Fruit fly (Drosophila melanogaster) whole organism, wandering third instar larva: Measurements from ENCODE around the gene Chro.

Experiments used
- Abd-B ChIP-seq: fragments of >200 bp; optimal IDR thresholded peaks from 2 replicates; lab custom pipeline; 2017; ENCODE audit warnings: missing biosample characterization, missing genetic modification characterization
- CG32264 ChIP-seq: fragments of 200-800 bp; sonication (Bioruptor generic); optimal IDR thresholded peaks from 2 replicates; lab custom pipeline; 2016; ENCODE audit warnings: missing biosample characterization, missing genetic modification characterization
- CG9705 ChIP-seq: fragments of 200-800 bp; sonication (Bioruptor generic); optimal IDR thresholded peaks from 2 replicates; lab custom pipeline; 2018; ENCODE audit warnings: missing biosample characterization, mild to moderate bottlenecking, missing genetic modification characterization
- CrebA ChIP-seq: fragments of 200-800 bp; sonication (Bioruptor generic); optimal IDR thresholded peaks from 2 replicates; lab custom pipeline; 2016; ENCODE audit warnings: missing biosample characterization, mild to moderate bottlenecking, missing genetic modification characterization, borderline replicate concordance
- Dfd ChIP-seq: fragments of >200 bp; optimal IDR thresholded peaks from 2 replicates; lab custom pipeline; 2017; ENCODE audit warnings: missing biosample characterization, missing genetic modification characterization
- Dif ChIP-seq: fragments of 200-275, 200-300 bp; sonication (Bioruptor generic); optimal IDR thresholded peaks from 2 replicates; lab custom pipeline; 2018; ENCODE audit warnings: missing biosample characterization, missing genetic modification characterization; ENCODE audit not compliant: partially characterized antibody
- GATAd ChIP-seq: sonication (Bioruptor generic); optimal IDR thresholded peaks from 2 replicates; lab custom pipeline; 2016; ENCODE audit warnings: missing biosample characterization, missing genetic modification characterization
- HLH106 ChIP-seq: fragments of 200-800 bp; optimal IDR thresholded peaks from 3 replicates; lab custom pipeline; 2019; ENCODE audit warnings: missing biosample characterization, mild to moderate bottlenecking, missing genetic modification characterization, moderate library complexity
- Hnf4 ChIP-seq: fragments of 200-800 bp; sonication (Bioruptor generic); optimal IDR thresholded peaks from 2 replicates; lab custom pipeline; 2016; ENCODE audit warnings: missing biosample characterization, mild to moderate bottlenecking, missing genetic modification characterization
- Hr78 ChIP-seq: fragments of >200 bp; optimal IDR thresholded peaks from 2 replicates; lab custom pipeline; 2017; ENCODE audit warnings: missing biosample characterization, missing genetic modification characterization
- Hr83 ChIP-seq: fragments of 200-300 bp; sonication (Bioruptor generic); optimal IDR thresholded peaks from 2 replicates; lab custom pipeline; 2016; ENCODE audit warnings: missing biosample characterization, mild to moderate bottlenecking, missing genetic modification characterization, moderate library complexity; ENCODE audit not compliant: poor library complexity, severe bottlenecking
- Jra ChIP-seq: sonication (Bioruptor generic); optimal IDR thresholded peaks from 2 replicates; lab custom pipeline; 2016; ENCODE audit warnings: missing biosample characterization, missing genetic modification characterization
- Mio ChIP-seq: sonication (Bioruptor generic); optimal IDR thresholded peaks from 2 replicates; lab custom pipeline; 2016; ENCODE audit warnings: missing biosample characterization, missing genetic modification characterization
- Myc ChIP-seq: fragments of >200 bp; optimal IDR thresholded peaks from 2 replicates; lab custom pipeline; 2017
- N ChIP-seq: fragments of >200 bp; optimal IDR thresholded peaks from 2 replicates; lab custom pipeline; 2018; ENCODE audit warnings: missing biosample characterization, missing external identifiers, missing genetic modification characterization
- OdsH ChIP-seq: fragments of 200-800 bp; sonication (Bioruptor generic); optimal IDR thresholded peaks from 2 replicates; lab custom pipeline; 2016; ENCODE audit warnings: missing biosample characterization, mild to moderate bottlenecking, missing genetic modification characterization
- Rel ChIP-seq, 2 experiments: fragments of 200-800 bp; sonication (Bioruptor generic) in 1 of 2; optimal IDR thresholded peaks; 2 replicates in 1 of 2; 3 replicates in 1 of 2; lab custom pipeline; 2016 to 2019; ENCODE audit warnings: mild to moderate bottlenecking in 2 of 2, missing biosample characterization in 2 of 2, missing genetic modification characterization in 2 of 2, moderate library complexity in 1 of 2
- Sp1 ChIP-seq: fragments of 200-800 bp; sonication (Bioruptor generic); optimal IDR thresholded peaks from 3 replicates; lab custom pipeline; 2019; ENCODE audit warnings: missing biosample characterization, mild to moderate bottlenecking, missing genetic modification characterization, moderate library complexity
- Vsx2 ChIP-seq: fragments of 200-300, 225-300 bp; sonication (Bioruptor generic); optimal IDR thresholded peaks from 2 replicates; lab custom pipeline; 2018; ENCODE audit warnings: missing biosample characterization, missing genetic modification characterization; ENCODE audit not compliant: partially characterized antibody
- br ChIP-seq: fragments of 200-800 bp; sonication (Bioruptor generic); optimal IDR thresholded peaks from 2 replicates; lab custom pipeline; 2016; ENCODE audit warnings: missing biosample characterization, missing genetic modification characterization
- brk ChIP-seq: fragments of 200-800 bp; sonication (Bioruptor generic); optimal IDR thresholded peaks from 2 replicates; lab custom pipeline; 2016; ENCODE audit warnings: missing biosample characterization, mild to moderate bottlenecking, missing genetic modification characterization
- dl ChIP-seq, 2 experiments: fragments of 175-275, 200-275 bp in 1 of 2; fragments of 200-275 bp in 1 of 2; sonication (Bioruptor generic); optimal IDR thresholded peaks; lab custom pipeline; 2018; ENCODE audit warnings: mild to moderate bottlenecking in 2 of 2, missing biosample characterization in 2 of 2, missing genetic modification characterization in 2 of 2, moderate library complexity in 2 of 2; ENCODE audit not compliant: partially characterized antibody in 2 of 2, insufficient read depth in 1 of 2
- dmrt93B ChIP-seq: fragments of 200-800 bp; sonication (Bioruptor generic); optimal IDR thresholded peaks from 2 replicates; lab custom pipeline; 2018; ENCODE audit warnings: missing biosample characterization, mild to moderate bottlenecking, missing genetic modification characterization
- dsf ChIP-seq: sonication (Bioruptor generic); optimal IDR thresholded peaks from 2 replicates; lab custom pipeline; 2016; ENCODE audit warnings: missing biosample characterization, missing genetic modification characterization, borderline replicate concordance
- ey ChIP-seq: fragments of 200-800 bp; sonication (Bioruptor generic); optimal IDR thresholded peaks from 2 replicates; lab custom pipeline; 2016; ENCODE audit warnings: missing biosample characterization, missing genetic modification characterization
- foxo ChIP-seq, 2 experiments: fragments of 200-800 bp; sonication (Bioruptor generic); optimal IDR thresholded peaks; 2 replicates in 1 of 2; 3 replicates in 1 of 2; lab custom pipeline; 2016 to 2017; ENCODE audit warnings: missing biosample characterization in 2 of 2, missing genetic modification characterization in 2 of 2
- fru ChIP-seq: fragments of 200-800 bp; sonication (Bioruptor generic); optimal IDR thresholded peaks from 3 replicates; lab custom pipeline; 2016; ENCODE audit warnings: missing biosample characterization, mild to moderate bottlenecking, missing genetic modification characterization
- h ChIP-seq: fragments of 200-800 bp; sonication (Bioruptor generic); optimal IDR thresholded peaks from 3 replicates; lab custom pipeline; 2016; ENCODE audit warnings: missing biosample characterization, mild to moderate bottlenecking, missing genetic modification characterization
- jim ChIP-seq: fragments of 175-275, 200-325 bp; sonication (Bioruptor generic); optimal IDR thresholded peaks from 2 replicates; lab custom pipeline; 2016; ENCODE audit warnings: missing biosample characterization, mild to moderate bottlenecking, missing genetic modification characterization
- lola ChIP-seq: fragments of >200 bp; optimal IDR thresholded peaks from 2 replicates; lab custom pipeline; 2017; ENCODE audit warnings: missing biosample characterization, missing genetic modification characterization
- pan ChIP-seq: fragments of >200 bp; optimal IDR thresholded peaks from 2 replicates; lab custom pipeline; 2017
- psq ChIP-seq: fragments of 200-800 bp; sonication (Bioruptor generic); optimal IDR thresholded peaks from 3 replicates; lab custom pipeline; 2017; ENCODE audit warnings: missing biosample characterization, mild to moderate bottlenecking, missing genetic modification characterization, moderate library complexity
- rgr ChIP-seq: fragments of 200-800 bp; sonication (Bioruptor generic); optimal IDR thresholded peaks from 3 replicates; lab custom pipeline; 2016; ENCODE audit warnings: missing biosample characterization, mild to moderate bottlenecking, missing genetic modification characterization
- sage ChIP-seq: fragments of 200-800 bp; sonication (Bioruptor generic); optimal IDR thresholded peaks from 2 replicates; lab custom pipeline; 2016; ENCODE audit warnings: missing biosample characterization, mild to moderate bottlenecking, missing genetic modification characterization
- sv ChIP-seq: fragments of 200-800 bp; sonication (Bioruptor generic); optimal IDR thresholded peaks from 3 replicates; lab custom pipeline; 2016; ENCODE audit warnings: missing biosample characterization, missing genetic modification characterization
- tai ChIP-seq: sonication (Bioruptor generic); optimal IDR thresholded peaks from 2 replicates; lab custom pipeline; 2016; ENCODE audit warnings: missing biosample characterization, missing genetic modification characterization
- usp ChIP-seq: fragments of >200 bp; optimal IDR thresholded peaks from 2 replicates; lab custom pipeline; 2017; ENCODE audit warnings: missing biosample characterization, missing genetic modification characterization
- woc ChIP-seq: sonication (Bioruptor generic); optimal IDR thresholded peaks from 2 replicates; lab custom pipeline; 2016; ENCODE audit warnings: missing biosample characterization, mild to moderate bottlenecking, missing genetic modification characterization

Chro gene

DNA sequence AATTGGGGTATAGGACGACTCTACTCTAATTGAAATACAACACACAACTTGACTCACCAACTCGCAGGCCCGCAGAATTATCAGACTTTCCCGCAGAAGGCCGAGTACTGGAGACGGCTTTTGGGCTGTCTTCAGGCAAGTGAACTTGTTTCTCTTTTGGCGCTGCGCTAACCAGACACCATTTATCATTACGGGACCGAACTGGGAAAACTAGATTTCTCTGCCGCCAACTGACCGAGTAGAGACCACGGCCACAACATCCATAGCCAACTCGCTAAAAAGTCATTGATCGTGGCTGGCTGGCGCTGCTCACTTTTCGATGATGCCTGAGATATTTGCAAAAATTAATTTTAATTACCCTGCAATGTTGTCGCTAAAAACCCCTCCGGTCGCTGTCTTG lies 29.8 kb downstream of the Chro start:
- TF ChIP-seq Abd-B (no peak), Hnf4 (GFP tag; lab: Kevin White, UChicago) (no peak), fru (GFP tag; lab: Kevin White, UChicago) (no peak), Sp1 (GFP tag; lab: Kevin White, UChicago) (no peak), foxo (GFP tag; optimal IDR thresholded peaks at IDR 0.05; lab: Kevin White, UChicago) (no peak), N (GFP tag; lab: Kevin White, UChicago) (no peak), pan (lab: Kevin White, UChicago) (no peak), Myc (no peak), h (GFP tag; lab: Kevin White, UChicago) (no peak), CG32264 (GFP tag; lab: Kevin White, UChicago) (no peak), Dfd (GFP tag; lab: Kevin White, UChicago) (no peak), Hr83 (no peak), CG9705 (GFP tag; lab: Kevin White, UChicago) (no peak), lola (GFP tag; lab: Kevin White, UChicago) (no peak), Mio (GFP tag; lab: Kevin White, UChicago) (no peak), br (no peak), brk (no peak)

DNA sequence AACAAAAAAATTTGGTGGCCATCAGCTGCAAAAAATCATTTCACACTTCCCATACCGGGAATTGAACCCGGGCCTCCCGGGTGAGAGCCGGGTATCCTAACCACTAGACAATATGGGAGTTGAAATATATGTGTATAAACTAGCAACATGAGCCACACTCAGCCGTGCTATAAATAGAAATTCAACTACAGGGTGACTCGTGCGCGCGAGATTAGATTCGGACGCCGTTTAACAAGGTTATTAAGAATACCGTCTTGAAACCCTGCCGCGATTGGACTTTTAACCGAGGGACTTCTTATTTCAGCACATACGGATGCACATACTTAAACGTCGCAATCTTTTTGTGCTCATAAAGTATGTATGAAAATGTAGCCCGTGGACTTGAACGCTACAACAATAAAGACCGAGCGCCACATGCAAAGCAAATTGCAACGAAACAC lies 31.1 kb downstream of the Chro start:
- TF ChIP-seq foxo (GFP tag; optimal IDR thresholded peaks at IDR 0.05; lab: Kevin White, UChicago) (no peak), dmrt93B (GFP tag; lab: Kevin White, UChicago) (no peak), CG9705 (GFP tag; lab: Kevin White, UChicago) (no peak), CrebA (peak; percentile 78), h (GFP tag; lab: Kevin White, UChicago) (peak; percentile 6), Rel (GFP tag; optimal IDR thresholded peaks at IDR 0.05; lab: Kevin White, UChicago) (no peak), Rel (tag; optimal IDR thresholded peaks at IDR 0.05; lab: Kevin White, UChicago) (peak; percentile 35), Jra (GFP tag; lab: Kevin White, UChicago) (no peak), Abd-B (no peak), br (no peak), Hr78 (GFP tag; lab: Kevin White, UChicago) (no peak), rgr (GFP tag; lab: Kevin White, UChicago) (peak; percentile 17), dsf (GFP tag; lab: Kevin White, UChicago) (no peak), OdsH (no peak), Myc (no peak), fru (GFP tag; lab: Kevin White, UChicago) (no peak), pan (lab: Kevin White, UChicago) (no peak), Dif (GFP tag; lab: Kevin White, UChicago) (peak; percentile 14), lola (GFP tag; lab: Kevin White, UChicago) (no peak), N (GFP tag; lab: Kevin White, UChicago) (no peak), Vsx2 (GFP tag; lab: Kevin White, UChicago) (no peak), HLH106 (tag; lab: Kevin White, UChicago) (no peak), sv (GFP tag; lab: Kevin White, UChicago) (no peak), Hnf4 (GFP tag; lab: Kevin White, UChicago) (peak; percentile 47), usp (GFP tag; lab: Kevin White, UChicago) (no peak), Sp1 (GFP tag; lab: Kevin White, UChicago) (no peak), Mio (GFP tag; lab: Kevin White, UChicago) (no peak), dl (GFP tag; optimal IDR thresholded peaks at IDR 0.05; lab: Kevin White, UChicago; ENCODE audit: insufficient read depth in 1 of 2, partially characterized antibody in 2 of 2) (no peak)

- no peak for TF ChIP-seq Rel (GFP tag; optimal IDR thresholded peaks at IDR 0.05; lab: Kevin White, UChicago)
- peak; percentile 15 for TF ChIP-seq Rel (tag; optimal IDR thresholded peaks at IDR 0.05; lab: Kevin White, UChicago)
- TF ChIP-seq psq (GFP tag; lab: Kevin White, UChicago) = no peak
These were observed 35.7 kb downstream of the Chro start for dm6 chr3L:22843094-22843493.

DNA sequence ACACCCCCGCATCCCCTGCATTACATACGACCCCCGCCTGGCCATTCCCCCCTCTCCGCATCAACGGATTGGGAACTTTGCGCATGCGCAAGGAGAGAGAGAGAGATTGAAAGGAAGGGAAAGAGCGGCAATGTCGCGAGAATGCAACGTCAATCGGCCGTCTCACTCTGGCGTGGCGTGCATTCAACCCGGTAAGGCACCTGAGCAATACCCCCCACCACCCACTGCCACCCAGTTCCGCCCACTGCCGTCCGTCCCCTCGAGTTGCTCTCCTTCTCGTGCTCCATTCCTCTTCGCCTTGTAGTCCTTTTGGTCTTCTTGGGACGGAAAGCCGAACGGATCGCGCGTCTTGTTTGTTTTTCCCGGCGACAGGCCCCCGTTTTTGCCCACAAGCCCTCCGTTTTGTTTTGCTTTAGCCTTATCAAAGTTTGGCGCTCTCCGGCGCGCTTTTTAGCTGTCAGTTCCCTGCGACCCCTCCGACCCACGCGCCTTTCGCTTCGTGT lies 39.0 kb downstream of the Chro start:
- TF ChIP-seq Myc (no peak), Hr83 (no peak), ey (no peak), Sp1 (GFP tag; lab: Kevin White, UChicago) (peak; percentile 68), usp (GFP tag; lab: Kevin White, UChicago) (no peak), sv (GFP tag; lab: Kevin White, UChicago) (no peak), Hr78 (GFP tag; lab: Kevin White, UChicago) (no peak), Rel (GFP tag; optimal IDR thresholded peaks at IDR 0.05; lab: Kevin White, UChicago) (no peak), Rel (tag; optimal IDR thresholded peaks at IDR 0.05; lab: Kevin White, UChicago) (peak; percentile 47), psq (GFP tag; lab: Kevin White, UChicago) (peak; percentile 80), GATAd (no peak), dsf (GFP tag; lab: Kevin White, UChicago) (no peak), dmrt93B (GFP tag; lab: Kevin White, UChicago) (no peak), Hnf4 (GFP tag; lab: Kevin White, UChicago) (no peak), Mio (GFP tag; lab: Kevin White, UChicago) (no peak), h (GFP tag; lab: Kevin White, UChicago) (peak; percentile 67), fru (GFP tag; lab: Kevin White, UChicago) (peak; percentile 26), Vsx2 (GFP tag; lab: Kevin White, UChicago) (peak; percentile 90), sage (GFP tag; lab: Kevin White, UChicago) (no peak), lola (GFP tag; lab: Kevin White, UChicago) (no peak), foxo (GFP tag; optimal IDR thresholded peaks at IDR 0.05; lab: Kevin White, UChicago) (no peak), CG32264 (GFP tag; lab: Kevin White, UChicago) (no peak), tai (no peak), Dif (GFP tag; lab: Kevin White, UChicago) (peak; percentile 80), dl (GFP tag; optimal IDR thresholded peaks at IDR 0.05; lab: Kevin White, UChicago; ENCODE audit: insufficient read depth in 1 of 2, partially characterized antibody in 2 of 2) (peak; percentile 62 to 72), woc (GFP tag; lab: Kevin White, UChicago) (no peak), jim (peak; percentile 96), CrebA (peak; percentile 36)
